Worm (Caenorhabditis elegans): Measurements from ENCODE around the gene srx-36.

ce11 chrV:7150570-7150969, 19.7 kb upstream of the srx-36 start, which contains the start of gene F10D2.8:
- TF ChIP-seq W03F9.2 (tag; optimal IDR thresholded peaks at IDR 0.05) (no peak), him-1 (tag; optimal IDR thresholded peaks at IDR 0.05) (no peak), dao-5 (tag; optimal IDR thresholded peaks at IDR 0.05) (no peak)

All from whole organism, L4/young adult.